Worm (Caenorhabditis elegans): ENCODE results near the gene C50D2.6.

DNA sequence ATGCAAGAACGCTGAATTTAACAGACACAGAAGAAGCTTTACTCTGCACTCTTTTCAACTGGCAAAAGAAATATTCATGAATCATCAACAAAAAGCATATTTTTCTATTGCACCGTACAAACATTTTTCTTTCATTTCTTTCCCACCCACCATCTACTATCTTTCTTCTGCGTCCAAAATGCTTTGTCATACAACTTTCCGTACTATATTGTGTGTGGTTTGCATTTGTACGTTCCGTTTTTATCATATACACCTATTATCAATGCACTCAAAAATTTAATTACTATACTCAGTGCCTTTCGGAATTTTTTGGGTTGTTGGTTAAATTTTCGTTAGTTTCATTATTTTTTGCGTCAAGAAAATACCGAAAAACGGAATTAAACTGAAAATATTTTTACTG lies 16.6 kb upstream of the C50D2.6 start:
- peak; percentile 27 for TF ChIP-seq pqm-1 (tag; optimal IDR thresholded peaks at IDR 0.05)
- TF ChIP-seq aly-2 (tag; optimal IDR thresholded peaks at IDR 0.05): no peak
- no peak for TF ChIP-seq snpc-4 (tag; optimal IDR thresholded peaks at IDR 0.05)
- no peak for TF ChIP-seq fkh-2 (tag; optimal IDR thresholded peaks at IDR 0.05)
- no peak for TF ChIP-seq ztf-11 (tag; optimal IDR thresholded peaks at IDR 0.05)
- no peak for TF ChIP-seq lin-15B (tag; optimal IDR thresholded peaks at IDR 0.05)
- no peak for TF ChIP-seq ceh-82 (tag; optimal IDR thresholded peaks at IDR 0.05)
- TF ChIP-seq nhr-76 (tag; optimal IDR thresholded peaks at IDR 0.05): no peak
- TF ChIP-seq daf-12 (tag; optimal IDR thresholded peaks at IDR 0.05): no peak
- no peak for TF ChIP-seq egl-5 (tag; optimal IDR thresholded peaks at IDR 0.05)
- no peak for TF ChIP-seq mml-1 (tag; optimal IDR thresholded peaks at IDR 0.05)
- TF ChIP-seq unc-62 (GFP tag; optimal IDR thresholded peaks at IDR 0.05): no peak

Data from whole organism, L3 larva.